Fruit fly (Drosophila melanogaster) whole organism, embryonic: ENCODE data around the gene Dfd.

ENCODE experiments used
- CG15514 ChIP-seq: fragments of 200-800 bp; sonication (Bioruptor generic); optimal IDR thresholded peaks from 3 replicates; lab custom pipeline; 2017; ENCODE audit warnings: missing biosample characterization, missing genetic modification characterization, mild to moderate bottlenecking, moderate library complexity, missing genetic modification reagents
- CG15696 ChIP-seq: fragments of 200-800 bp; sonication (Bioruptor generic); optimal IDR thresholded peaks from 2 replicates; lab custom pipeline; 2019; ENCODE audit warnings: missing biosample characterization, mild to moderate bottlenecking, missing genetic modification characterization, moderate library complexity
- CG6689 ChIP-seq: fragments of 200-800 bp; sonication (Bioruptor generic); IDR thresholded peaks from 2 replicates; pipeline ENCODE4 v1.3.6; 2022; ENCODE audit warnings: missing biosample characterization, missing genetic modification characterization
- CG6854 ChIP-seq: fragments of 200-800 bp; sonication (Bioruptor generic); optimal IDR thresholded peaks from 3 replicates; lab custom pipeline; 2017; ENCODE audit warnings: missing biosample characterization, mild to moderate bottlenecking, missing genetic modification characterization
- Ets97D ChIP-seq: fragments of 200-800 bp; sonication (Bioruptor generic); optimal IDR thresholded peaks from 3 replicates; lab custom pipeline; 2016; ENCODE audit warnings: missing biosample characterization, missing genetic modification characterization
- Opbp ChIP-seq: fragments of 200-800 bp; sonication (Bioruptor generic); IDR thresholded peaks from 3 replicates; pipeline ENCODE4 v1.3.6; 2022; ENCODE audit warnings: missing biosample characterization, missing genetic modification characterization; ENCODE audit not compliant: partially characterized antibody
- crol ChIP-seq: fragments of 200-800 bp; sonication (Bioruptor generic); IDR thresholded peaks from 2 replicates; pipeline ENCODE4 v1.3.6; 2022; ENCODE audit warnings: missing biosample characterization, missing genetic modification characterization
- gro ChIP-seq: fragments of 200-800 bp; sonication (Bioruptor generic); optimal IDR thresholded peaks from 2 replicates; lab custom pipeline; 2016; ENCODE audit warnings: missing biosample characterization, missing genetic modification characterization
- h ChIP-seq: fragments of >200 bp; optimal IDR thresholded peaks from 2 replicates; lab custom pipeline; 2017
- psq ChIP-seq: fragments of 200-800 bp; sonication (Bioruptor generic); optimal IDR thresholded peaks from 2 replicates; lab custom pipeline; 2017; ENCODE audit warnings: missing biosample characterization, missing genetic modification characterization
- so ChIP-seq: fragments of 200-800 bp; sonication (Bioruptor generic); IDR thresholded peaks from 3 replicates; pipeline ENCODE4 v1.3.6; 2022; ENCODE audit warnings: missing biosample characterization, missing genetic modification characterization

DNA sequence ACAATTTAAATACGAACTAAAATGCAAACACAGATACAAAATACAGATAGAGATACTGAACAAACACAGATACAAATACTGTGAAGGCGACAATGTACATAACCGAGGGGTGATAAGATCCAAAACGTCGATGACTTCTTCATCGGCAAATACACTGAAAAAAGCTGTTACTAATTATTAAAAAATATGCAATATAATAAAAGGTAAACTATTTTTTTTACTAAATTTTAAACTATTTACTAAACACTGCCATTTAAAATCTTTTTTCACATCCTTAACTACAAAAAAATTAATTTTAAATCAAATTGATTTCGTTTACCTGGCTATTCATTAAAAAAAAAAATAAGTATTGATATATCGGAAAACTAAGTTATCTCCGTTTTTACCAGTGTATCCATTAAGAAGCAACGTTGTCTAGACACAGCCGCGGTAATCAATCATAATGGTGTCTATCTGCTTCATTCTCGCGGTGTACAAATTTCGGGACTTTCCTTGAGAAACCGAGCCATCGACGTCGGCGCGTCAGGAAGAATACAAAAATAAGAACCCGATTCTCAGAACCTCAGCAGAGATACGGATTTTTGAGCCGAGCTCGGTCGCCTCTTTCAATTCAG lies 28.7 kb upstream of the Dfd start:
- TF ChIP-seq so (GFP tag; lab: Robert Waterston, UW) (no peak), h (no peak), CG15696 (tag; lab: Kevin White, UChicago) (peak; percentile 99), CG6854 (GFP tag; lab: Kevin White, UChicago) (peak; percentile 38), CG15514 (no peak), Ets97D (GFP tag; lab: Kevin White, UChicago) (peak; percentile 17), psq (GFP tag; lab: Kevin White, UChicago) (peak; percentile 82), gro (GFP tag; lab: Kevin White, UChicago) (no peak), crol (no peak), CG6689 (GFP tag; lab: Robert Waterston, UW) (peak; percentile 86), Opbp (GFP tag; lab: Robert Waterston, UW) (no peak)
